Comparison of ENCODE assay signal across 3 fruit fly cellular contexts in the genomic region with DNA sequence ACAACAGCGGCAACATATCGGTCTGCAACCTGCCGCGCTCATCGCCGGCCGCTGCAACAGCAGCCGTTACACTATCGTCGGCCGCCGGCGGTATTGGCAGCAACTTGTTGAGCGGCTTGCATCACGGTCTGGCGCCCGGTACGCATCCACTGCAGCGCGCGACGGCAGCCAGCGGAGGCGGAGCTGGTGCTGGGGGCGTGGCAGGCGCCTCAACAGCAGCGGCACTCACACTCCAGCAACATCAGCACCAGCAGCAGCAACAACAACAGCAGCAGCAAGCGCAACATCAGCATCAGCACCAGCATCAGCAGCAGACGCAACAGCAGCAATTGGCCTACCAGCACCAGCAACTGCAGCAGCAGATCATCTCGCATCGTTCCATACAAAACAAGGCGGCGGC.
TF ChIP-seq lines count a peak whose summit lies in the region.

No protein-coding gene starts in this region.

- no peak for TF ChIP-seq CTCF in whole organism, embryonic (GFP tag; optimal IDR thresholded peaks at IDR 0.05; lab: Kevin White, UChicago)

TF ChIP-seq in whole organism, embryonic, 481 proteins besides CTCF, POLR2A, EP300 and RAD21 (continues in another document):
- TF ChIP-seq chn (GFP tag; optimal IDR thresholded peaks at IDR 0.05; lab: Kevin White, UChicago) (no peak), Doc3 (GFP tag; IDR thresholded peaks at IDR 0.05; lab: Robert Waterston, UW; ENCODE audit: partially characterized antibody) (0 out of 3 replicates have a peak, but pooled peaks have one; percentile 12), org-1 (GFP tag; optimal IDR thresholded peaks at IDR 0.05; lab: Kevin White, UChicago) (no peak), sna (GFP tag; IDR thresholded peaks at IDR 0.05; lab: Robert Waterston, UW; ENCODE audit: partially characterized antibody) (no peak), sd (tag; optimal IDR thresholded peaks at IDR 0.05; lab: Kevin White, UChicago) (no peak), inv (GFP tag; IDR thresholded peaks at IDR 0.05; lab: Robert Waterston, UW; ENCODE audit: partially characterized antibody) (0 out of 2 replicates have a peak, but pooled peaks have one; percentile 1), ro (GFP tag; IDR thresholded peaks at IDR 0.05; lab: Robert Waterston, UW) (no peak), her (GFP tag; optimal IDR thresholded peaks at IDR 0.05; lab: Kevin White, UChicago) (no peak), Hr39 (optimal IDR thresholded peaks at IDR 0.05; lab: Kevin White, UChicago) (peak; percentile 23), CG14050 (GFP tag; IDR thresholded peaks at IDR 0.05; lab: Robert Waterston, UW) (no peak), pan (optimal IDR thresholded peaks at IDR 0.05; lab: Kevin White, UChicago) (no peak), pan (GFP tag; optimal IDR thresholded peaks at IDR 0.05 in 1 of 2, IDR thresholded peaks at IDR 0.05 in 1 of 2) (peak in 1 of 2 experiments; percentile 13), ssp (GFP tag; IDR thresholded peaks at IDR 0.05; lab: Robert Waterston, UW) (no peak), CG6175 (GFP tag; IDR thresholded peaks at IDR 0.05; lab: Robert Waterston, UW) (0 out of 3 replicates have a peak, but pooled peaks have one; percentile 36), al (GFP tag; IDR thresholded peaks at IDR 0.05; lab: Robert Waterston, UW) (no peak), CG11560 (tag; IDR thresholded peaks at IDR 0.05; lab: Robert Waterston, UW) (0 out of 3 replicates have a peak, but pooled peaks have one; percentile 25), hb (GFP tag; IDR thresholded peaks at IDR 0.05; lab: Robert Waterston, UW; ENCODE audit: partially characterized antibody) (0 out of 3 replicates have a peak, but pooled peaks have one; percentile 34), Xrp1 (GFP tag; IDR thresholded peaks at IDR 0.05; lab: Robert Waterston, UW) (no peak), sc (optimal IDR thresholded peaks at IDR 0.05; lab: Kevin White, UChicago) (no peak), sc (GFP tag; optimal IDR thresholded peaks at IDR 0.05; lab: Kevin White, UChicago) (no peak), CG5953 (GFP tag; IDR thresholded peaks at IDR 0.05; lab: Robert Waterston, UW) (no peak), Dfd (GFP tag; optimal IDR thresholded peaks at IDR 0.05; lab: Kevin White, UChicago) (peak in 1 of 2 experiments; percentile 82), bigmax (GFP tag; optimal IDR thresholded peaks at IDR 0.05; lab: Kevin White, UChicago) (no peak), CG14965 (GFP tag; optimal IDR thresholded peaks at IDR 0.05; lab: Kevin White, UChicago; ENCODE audit: borderline replicate concordance) (no peak), bowl (GFP tag; IDR thresholded peaks at IDR 0.05; lab: Robert Waterston, UW) (0 out of 2 replicates have a peak, but pooled peaks have one; percentile 17), MTF-1 (GFP tag; optimal IDR thresholded peaks at IDR 0.05; lab: Kevin White, UChicago; ENCODE audit: borderline replicate concordance) (no peak)

TF ChIP-seq in whole organism, pupa, 21 proteins besides CTCF, POLR2A, EP300 and RAD21:
- TF ChIP-seq Ets98B (GFP tag; IDR thresholded peaks at IDR 0.05; lab: Robert Waterston, UW), result no peak
- TF ChIP-seq EcR (GFP tag; optimal IDR thresholded peaks at IDR 0.05; lab: Kevin White, UChicago), result no peak
- TF ChIP-seq CG13204 (GFP tag; optimal IDR thresholded peaks at IDR 0.05; lab: Kevin White, UChicago), result peak; percentile 16
- TF ChIP-seq CG8301 (tag; optimal IDR thresholded peaks at IDR 0.05; lab: Kevin White, UChicago), result no peak
- TF ChIP-seq D1 (tag; optimal IDR thresholded peaks at IDR 0.05; lab: Kevin White, UChicago), result no peak

TF ChIP-seq in whole organism, wandering third instar larva, 38 proteins besides CTCF, POLR2A, EP300 and RAD21:
- TF ChIP-seq Dfd (GFP tag; optimal IDR thresholded peaks at IDR 0.05; lab: Kevin White, UChicago) (peak; percentile 78), CG32264 (GFP tag; optimal IDR thresholded peaks at IDR 0.05; lab: Kevin White, UChicago) (no peak)
